Worm (Caenorhabditis elegans): ENCODE data around the gene tasp-1.
A peak's percentile ranks its signal among the peaks of the same experiment; 100 is the strongest.

tasp-1 gene

DNA sequence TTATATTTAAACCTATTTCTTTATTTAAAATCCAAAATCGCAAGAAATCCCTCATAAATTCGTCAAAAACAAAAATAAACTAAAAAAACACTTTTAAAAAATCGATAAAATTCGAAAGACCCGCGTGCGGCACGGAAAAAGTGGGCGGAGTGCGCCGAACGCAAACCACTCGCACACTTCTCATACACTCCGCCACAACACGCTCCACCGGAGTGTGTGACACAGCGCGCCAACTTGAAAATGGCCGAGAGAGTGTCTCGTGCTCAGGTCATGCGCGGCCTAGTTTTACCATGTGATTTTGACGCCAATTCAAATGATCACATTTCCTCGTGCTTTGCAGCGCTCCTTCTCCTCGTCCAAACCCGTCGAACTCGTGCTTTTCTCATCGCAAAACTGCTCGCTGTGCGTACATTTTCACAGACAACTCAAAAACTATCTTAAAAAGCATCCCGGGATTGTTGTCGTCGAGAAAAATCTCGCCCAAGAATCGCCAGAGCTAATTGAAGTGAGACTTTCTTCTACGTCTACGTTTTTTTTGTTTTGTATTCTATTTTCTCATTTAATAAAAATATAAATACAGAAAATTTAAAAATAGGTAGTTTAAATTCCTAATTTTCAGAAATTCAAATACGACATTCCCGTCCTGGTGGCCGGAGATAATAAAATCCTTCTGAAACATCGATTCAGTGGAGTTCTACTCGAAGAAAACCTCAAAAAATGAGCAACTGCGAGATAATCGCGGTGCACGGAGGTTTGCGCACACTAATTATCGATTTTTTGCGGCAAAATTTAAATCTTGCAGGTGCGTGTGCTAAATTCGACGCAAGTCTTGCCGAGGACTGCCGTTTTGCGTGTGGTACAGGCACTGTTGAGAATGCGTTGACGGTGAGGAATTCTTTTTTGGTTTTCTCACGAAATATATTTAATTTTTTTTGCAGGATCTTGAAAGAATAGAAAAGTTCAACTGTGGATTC, at the start of gene tasp-1 (continued):
- peak; percentile 99 for TF ChIP-seq F52B5.7 (tag; optimal IDR thresholded peaks at IDR 0.05)
- TF ChIP-seq B0336.3 (GFP tag; IDR thresholded peaks at IDR 0.05) = peak; percentile 100
- TF ChIP-seq ceh-27 (GFP tag; optimal IDR thresholded peaks at IDR 0.05) = peak; percentile 100
- TF ChIP-seq lir-1 (GFP tag; conservative IDR thresholded peaks at IDR 0.05) = peak; percentile 100
- TF ChIP-seq rpc-1 (optimal IDR thresholded peaks at IDR 0.05) = peak; percentile 53
- TF ChIP-seq rpc-1 (tag; optimal IDR thresholded peaks at IDR 0.05) = peak; percentile 8
- TF ChIP-seq dpl-1 (GFP tag; optimal IDR thresholded peaks at IDR 0.05) = peak; percentile 100
- peak; percentile 96 for TF ChIP-seq lsl-1 (GFP tag; optimal IDR thresholded peaks at IDR 0.05)
- TF ChIP-seq madf-6 (GFP tag; IDR thresholded peaks at IDR 0.05) = peak; percentile 98
- TF ChIP-seq mel-28 (tag; optimal IDR thresholded peaks at IDR 0.05; ENCODE audit: borderline replicate concordance) = peak; percentile 94
- peak; percentile 98 for TF ChIP-seq cebp-2 (GFP tag; IDR thresholded peaks at IDR 0.05)
- peak; percentile 95 for TF ChIP-seq hrde-1 (tag; optimal IDR thresholded peaks at IDR 0.05; ENCODE audit: borderline replicate concordance)
- TF ChIP-seq F39B2.1 (GFP tag; IDR thresholded peaks at IDR 0.05) = peak; percentile 85; the same call in 1 of the 2 replicates
- no peak for TF ChIP-seq F57A8.1 (GFP tag; optimal IDR thresholded peaks at IDR 0.05)
- peak; percentile 100 for TF ChIP-seq let-526 (GFP tag; IDR thresholded peaks at IDR 0.05)
- TF ChIP-seq hmg-1.2 (GFP tag; IDR thresholded peaks at IDR 0.05) = peak; percentile 96
- TF ChIP-seq ztf-18 (tag; optimal IDR thresholded peaks at IDR 0.05) = peak; percentile 93
- TF ChIP-seq T07F8.4 (tag; optimal IDR thresholded peaks at IDR 0.05) = peak; percentile 96
- TF ChIP-seq bed-2 (GFP tag; IDR thresholded peaks at IDR 0.05) = peak; percentile 99
- no peak for TF ChIP-seq hlh-12 (tag; optimal IDR thresholded peaks at IDR 0.05)
- peak; percentile 98 for TF ChIP-seq nhr-27 (tag; optimal IDR thresholded peaks at IDR 0.05)
- TF ChIP-seq mxl-1 (tag; optimal IDR thresholded peaks at IDR 0.05) = peak; percentile 95
- peak; percentile 94 for TF ChIP-seq Y53F4B.3 (GFP tag; IDR thresholded peaks at IDR 0.05)
- TF ChIP-seq D2030.7 (GFP tag; IDR thresholded peaks at IDR 0.05) = peak; percentile 98
- TF ChIP-seq pbrm-1 (GFP tag; IDR thresholded peaks at IDR 0.05) = peak; percentile 100
- peak; percentile 90 for TF ChIP-seq unc-62 (GFP tag; optimal IDR thresholded peaks at IDR 0.05)
- TF ChIP-seq ceh-79 (tag; optimal IDR thresholded peaks at IDR 0.05) = peak; percentile 99
- TF ChIP-seq nfya-1 (tag; optimal IDR thresholded peaks at IDR 0.05; ENCODE audit: borderline replicate concordance, insufficient read depth) = no peak
- peak; percentile 98 for TF ChIP-seq ceh-100 (GFP tag; IDR thresholded peaks at IDR 0.05)
- peak; percentile 99 for TF ChIP-seq mcd-1 (GFP tag; IDR thresholded peaks at IDR 0.05)
- no peak for TF ChIP-seq sdz-38 (tag; optimal IDR thresholded peaks at IDR 0.05)
- TF ChIP-seq lin-26 (GFP tag; IDR thresholded peaks at IDR 0.05) = peak; percentile 99
- peak; percentile 98 for TF ChIP-seq zim-3 (tag; optimal IDR thresholded peaks at IDR 0.05)
- TF ChIP-seq attf-5 (GFP tag; optimal IDR thresholded peaks at IDR 0.05) = peak; percentile 100
- peak; percentile 98 for TF ChIP-seq die-1 (tag; optimal IDR thresholded peaks at IDR 0.05)
- peak; percentile 100 for TF ChIP-seq nfyb-1 (GFP tag; IDR thresholded peaks at IDR 0.05)
- peak; percentile 98 for TF ChIP-seq unc-130 (GFP tag; optimal IDR thresholded peaks at IDR 0.05)
- peak; percentile 85 for TF ChIP-seq snpc-1.1 (tag; optimal IDR thresholded peaks at IDR 0.05; ENCODE audit: insufficient read depth)
- peak; percentile 97 for TF ChIP-seq B0035.1 (tag; optimal IDR thresholded peaks at IDR 0.05)
- peak; percentile 98 for TF ChIP-seq cebp-1 (GFP tag; IDR thresholded peaks at IDR 0.05)
- TF ChIP-seq cebp-1 (tag; optimal IDR thresholded peaks at IDR 0.05) = peak; percentile 99
- TF ChIP-seq egl-44 (GFP tag; IDR thresholded peaks at IDR 0.05) = peak; percentile 99
- TF ChIP-seq hsf-1 (GFP tag; IDR thresholded peaks at IDR 0.05) = peak; percentile 93
- peak; percentile 100 for TF ChIP-seq C17E4.6 (GFP tag; IDR thresholded peaks at IDR 0.05)
- TF ChIP-seq ceh-58 (GFP tag; IDR thresholded peaks at IDR 0.05) = peak; percentile 97
- TF ChIP-seq tbp1 (GFP tag; optimal IDR thresholded peaks at IDR 0.05) = peak; percentile 84
- TF ChIP-seq F23B12.7 (tag; optimal IDR thresholded peaks at IDR 0.05; ENCODE audit: insufficient read depth) = peak; percentile 98

All from whole organism, young adult.